Worm (Caenorhabditis elegans) whole organism, young adult: ENCODE measurements around the gene ZK1240.2.

Source experiments
- cebp-1 ChIP-seq, 2 experiments: fragments of 200-800 bp in 1 of 2; sonication (Bioruptor generic) in 1 of 2; sonication (generic microtip) in 1 of 2; IDR thresholded peaks in 1 of 2; optimal IDR thresholded peaks in 1 of 2; 2 replicates each; pipeline versions ENCODE4 v1.3.6 to Lab custom; 2017 to 2022; ENCODE audit warnings: missing compliant biosample characterization in 2 of 2, missing genetic modification characterization in 2 of 2, mild to moderate bottlenecking in 1 of 2, missing genetic modification reagents in 1 of 2, moderate library complexity in 1 of 2
- ceh-79 ChIP-seq: sonication (generic microtip); optimal IDR thresholded peaks from 2 replicates; lab custom pipeline; 2017; ENCODE audit warnings: mild to moderate bottlenecking, missing genetic modification characterization, missing compliant biosample characterization
- efl-1 ChIP-seq: fragments of 150-350 bp; optimal IDR thresholded peaks from 2 replicates; lab custom pipeline; 2014; ENCODE audit warnings: missing biosample characterization, missing genetic modification reagents, missing genetic modification characterization
- sea-2 ChIP-seq: fragments of 200-800 bp; sonication (Bioruptor generic); IDR thresholded peaks from 2 replicates; pipeline ENCODE4 v1.3.6; 2022; ENCODE audit warnings: missing genetic modification characterization, missing compliant biosample characterization
- snpc-1.3 ChIP-seq: sonication (generic microtip); optimal IDR thresholded peaks from 2 replicates; lab custom pipeline; 2017; ENCODE audit warnings: missing genetic modification characterization, mild to moderate bottlenecking, missing compliant biosample characterization, antibody characterized with exemption, moderate library complexity, missing genotype, missing genetic modification reagents; ENCODE audit not compliant: insufficient read depth
- xnd-1 ChIP-seq: sonication (generic microtip); optimal IDR thresholded peaks from 2 replicates; lab custom pipeline; 2016; ENCODE audit warnings: missing genotype, missing genetic modification reagents, missing genetic modification characterization, missing compliant biosample characterization

DNA sequence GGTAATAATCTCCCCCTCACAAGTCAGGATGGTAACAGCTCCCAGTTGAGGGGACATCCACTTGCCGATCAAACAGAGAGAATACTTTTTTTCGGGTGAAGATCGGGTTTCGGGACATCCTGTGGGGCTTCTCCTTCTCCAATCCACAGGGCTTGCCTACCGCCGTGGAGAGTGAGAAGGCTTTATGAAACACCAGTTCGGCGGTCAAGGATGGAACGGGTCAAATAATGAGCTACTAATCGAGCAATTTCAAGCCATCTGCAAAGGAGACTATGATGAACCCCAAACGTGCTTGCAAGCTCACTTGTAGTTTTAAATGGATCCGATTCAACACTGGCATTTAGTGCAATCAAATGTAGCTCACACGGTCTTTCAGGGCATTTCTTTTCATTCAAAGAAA is 38.5 kb upstream of the ZK1240.2 start:
- no peak for TF ChIP-seq snpc-1.3
- no peak for TF ChIP-seq sea-2 (GFP tag; lab: Robert Waterston, UW)
- no peak for TF ChIP-seq efl-1
- no peak for TF ChIP-seq ceh-79
- no peak for TF ChIP-seq xnd-1
- no peak for TF ChIP-seq cebp-1 (GFP tag; IDR thresholded peaks at IDR 0.05; lab: Robert Waterston, UW)
- TF ChIP-seq cebp-1 (tag; optimal IDR thresholded peaks at IDR 0.05; lab: Kevin White, UChicago), result no peak
